Fruit fly (Drosophila melanogaster) whole organism, embryonic: ENCODE results near the gene CG4962.
A peak's percentile ranks its signal among the peaks of the same experiment; 100 is the strongest.

Source experiments
- Ada2b ChIP-seq: fragments of 200-800 bp; sonication (Bioruptor generic); IDR thresholded peaks from 2 replicates; pipeline ENCODE4 v1.3.6; 2022; ENCODE audit warnings: missing biosample characterization, missing genetic modification characterization
- C15 ChIP-seq: fragments of 200-800 bp; sonication (Bioruptor generic); IDR thresholded peaks from 3 replicates; pipeline ENCODE4 v1.3.6; 2022; ENCODE audit warnings: missing biosample characterization, missing genetic modification characterization
- CG13424 ChIP-seq: fragments of 200-800 bp; sonication (Bioruptor generic); optimal IDR thresholded peaks from 2 replicates; lab custom pipeline; 2019; ENCODE audit warnings: missing biosample characterization, mild to moderate bottlenecking, missing genetic modification characterization, moderate library complexity
- CG13894 ChIP-seq: fragments of 200-800 bp; sonication (Bioruptor generic); optimal IDR thresholded peaks from 3 replicates; lab custom pipeline; 2018; ENCODE audit warnings: missing biosample characterization, mild to moderate bottlenecking, missing genetic modification characterization, moderate library complexity
- CG15011 ChIP-seq: fragments of 200-800 bp; sonication (Bioruptor generic); optimal IDR thresholded peaks from 3 replicates; lab custom pipeline; 2018; ENCODE audit warnings: missing biosample characterization, mild to moderate bottlenecking, missing genetic modification characterization
- CG1647 ChIP-seq: fragments of 200-800 bp; sonication (Bioruptor generic); optimal IDR thresholded peaks from 3 replicates; lab custom pipeline; 2016; ENCODE audit warnings: missing biosample characterization, missing genetic modification characterization
- CG17568 ChIP-seq: fragments of 200-800 bp; sonication (Bioruptor generic); optimal IDR thresholded peaks from 2 replicates; lab custom pipeline; 2018; ENCODE audit warnings: missing biosample characterization, mild to moderate bottlenecking, missing genetic modification characterization, moderate library complexity
- CG17829 ChIP-seq: fragments of 200-800 bp; optimal IDR thresholded peaks from 2 replicates; lab custom pipeline; 2019; ENCODE audit warnings: missing biosample characterization, mild to moderate bottlenecking, missing genetic modification characterization, moderate library complexity
- CG18764 ChIP-seq: fragments of 200-800 bp; sonication (Bioruptor generic); optimal IDR thresholded peaks from 3 replicates; lab custom pipeline; 2016; ENCODE audit warnings: missing biosample characterization, missing genetic modification characterization
- CG2199 ChIP-seq: fragments of 200-800 bp; sonication (Bioruptor generic); IDR thresholded peaks from 3 replicates; pipeline ENCODE4 v1.3.6; 2022; ENCODE audit warnings: missing biosample characterization, missing genetic modification characterization
- CG30403 ChIP-seq: fragments of 200-800 bp; sonication (Bioruptor generic); optimal IDR thresholded peaks from 3 replicates; lab custom pipeline; 2016; ENCODE audit warnings: missing biosample characterization, missing genetic modification characterization
- CG34376 ChIP-seq: fragments of 200-800 bp; sonication (Bioruptor generic); optimal IDR thresholded peaks from 2 replicates; lab custom pipeline; 2018; ENCODE audit warnings: missing biosample characterization, mild to moderate bottlenecking, missing genetic modification characterization
- CG5245 ChIP-seq: fragments of 200-800 bp; sonication (Bioruptor generic); optimal IDR thresholded peaks from 3 replicates; lab custom pipeline; 2016; ENCODE audit warnings: missing biosample characterization, missing genetic modification characterization
- CG8089 ChIP-seq: fragments of 200-800 bp; sonication (Bioruptor generic); optimal IDR thresholded peaks from 3 replicates; lab custom pipeline; 2016; ENCODE audit warnings: missing biosample characterization, missing genetic modification characterization
- CG9727 ChIP-seq: fragments of 200-800 bp; sonication (Bioruptor generic); optimal IDR thresholded peaks from 3 replicates; lab custom pipeline; 2017; ENCODE audit warnings: missing biosample characterization, mild to moderate bottlenecking, missing genetic modification characterization
- Camta ChIP-seq: fragments of 200-800 bp; sonication (Bioruptor generic); optimal IDR thresholded peaks from 2 replicates; lab custom pipeline; 2016; ENCODE audit warnings: missing biosample characterization, missing genetic modification characterization
- Chrac-16 ChIP-seq: fragments of 200-800 bp; sonication (Bioruptor generic); optimal IDR thresholded peaks from 3 replicates; lab custom pipeline; 2016; ENCODE audit warnings: missing biosample characterization, missing genetic modification characterization
- CoRest ChIP-seq: fragments of 200-800 bp; sonication (Bioruptor generic); optimal IDR thresholded peaks from 3 replicates; lab custom pipeline; 2018; ENCODE audit warnings: missing biosample characterization, mild to moderate bottlenecking, missing genetic modification characterization, moderate library complexity
- Deaf1 ChIP-seq: fragments of 200-800 bp; optimal IDR thresholded peaks from 3 replicates; lab custom pipeline; 2019; ENCODE audit warnings: missing biosample characterization, mild to moderate bottlenecking, missing genetic modification characterization, moderate library complexity
- Dp ChIP-seq: fragments of 200-800 bp; sonication (Bioruptor generic); optimal IDR thresholded peaks from 2 replicates; lab custom pipeline; 2018; ENCODE audit warnings: missing biosample characterization, mild to moderate bottlenecking, missing genetic modification characterization, moderate library complexity
- Hr39 ChIP-seq: fragments of >200 bp; optimal IDR thresholded peaks from 2 replicates; lab custom pipeline; 2017
- Max ChIP-seq: fragments of 200-800 bp; sonication (Bioruptor generic); optimal IDR thresholded peaks from 2 replicates; lab custom pipeline; 2016; ENCODE audit warnings: missing biosample characterization, mild to moderate bottlenecking, missing genetic modification characterization
- Mes4 ChIP-seq: fragments of 200-800 bp; sonication (Bioruptor generic); optimal IDR thresholded peaks from 2 replicates; lab custom pipeline; 2016; ENCODE audit warnings: missing biosample characterization, missing genetic modification characterization
- Nf-YC ChIP-seq: fragments of 200-800 bp; optimal IDR thresholded peaks from 3 replicates; lab custom pipeline; 2019; ENCODE audit warnings: missing biosample characterization, mild to moderate bottlenecking, missing genetic modification characterization, moderate library complexity
- Oli ChIP-seq: fragments of 200-800 bp; sonication (Bioruptor generic); optimal IDR thresholded peaks from 2 replicates; lab custom pipeline; 2018; ENCODE audit warnings: missing biosample characterization, mild to moderate bottlenecking, missing genetic modification characterization, moderate library complexity
- Ptx1 ChIP-seq: fragments of 200-800 bp; sonication (Bioruptor generic); IDR thresholded peaks from 2 replicates; pipeline ENCODE4 v1.3.6; 2022; ENCODE audit warnings: missing biosample characterization, missing genetic modification characterization
- Ravus ChIP-seq: fragments of 200-800 bp; sonication (Bioruptor generic); IDR thresholded peaks from 2 replicates; pipeline ENCODE4 v1.3.6; 2022; ENCODE audit warnings: missing biosample characterization, missing genetic modification characterization
- Sox102F ChIP-seq: fragments of 200-800 bp; sonication (Bioruptor generic); optimal IDR thresholded peaks from 2 replicates; lab custom pipeline; 2018; ENCODE audit warnings: missing biosample characterization, mild to moderate bottlenecking, missing genetic modification characterization, moderate library complexity
- Sry-β ChIP-seq: fragments of 200-800 bp; sonication (Bioruptor generic); optimal IDR thresholded peaks from 2 replicates; lab custom pipeline; 2018; ENCODE audit warnings: missing biosample characterization, mild to moderate bottlenecking, missing genetic modification characterization, moderate library complexity
- TFAM ChIP-seq: fragments of 200-800 bp; sonication (Bioruptor generic); optimal IDR thresholded peaks from 2 replicates; lab custom pipeline; 2017; ENCODE audit warnings: missing biosample characterization, missing genetic modification characterization, inconsistent platforms
- YL-1 ChIP-seq: fragments of 200-800 bp; sonication (Bioruptor generic); optimal IDR thresholded peaks from 3 replicates; lab custom pipeline; 2017; ENCODE audit warnings: missing biosample characterization, mild to moderate bottlenecking, missing genetic modification characterization
- br ChIP-seq: fragments of >200 bp; optimal IDR thresholded peaks from 2 replicates; lab custom pipeline; 2017
- caup ChIP-seq: fragments of 200-800 bp; sonication (Bioruptor generic); optimal IDR thresholded peaks from 3 replicates; lab custom pipeline; 2017; ENCODE audit warnings: missing biosample characterization, mild to moderate bottlenecking, missing genetic modification characterization, moderate library complexity; ENCODE audit not compliant: severe bottlenecking
- crol ChIP-seq: fragments of 200-800 bp; sonication (Bioruptor generic); IDR thresholded peaks from 2 replicates; pipeline ENCODE4 v1.3.6; 2022; ENCODE audit warnings: missing biosample characterization, missing genetic modification characterization
- eve ChIP-seq, 2 experiments: fragments of >200 bp; optimal IDR thresholded peaks; 2 replicates each; lab custom pipeline; 2017; ENCODE audit warnings: missing biosample characterization in 2 of 2, missing genetic modification characterization in 2 of 2
- fru ChIP-seq: fragments of >200 bp; optimal IDR thresholded peaks from 2 replicates; lab custom pipeline; 2017
- ftz-f1 ChIP-seq: fragments of 200-800 bp; sonication (Bioruptor generic); optimal IDR thresholded peaks from 2 replicates; lab custom pipeline; 2016; ENCODE audit warnings: missing biosample characterization, missing genetic modification characterization
- gem ChIP-seq: fragments of 200-800 bp; sonication (Bioruptor generic); optimal IDR thresholded peaks from 2 replicates; lab custom pipeline; 2019; ENCODE audit warnings: missing biosample characterization, mild to moderate bottlenecking, missing genetic modification characterization, moderate library complexity
- her ChIP-seq: fragments of 200-800 bp; sonication (Bioruptor generic); optimal IDR thresholded peaks from 2 replicates; lab custom pipeline; 2016; ENCODE audit warnings: missing biosample characterization, missing genetic modification characterization
- hth ChIP-seq: fragments of >200 bp; optimal IDR thresholded peaks from 2 replicates; lab custom pipeline; 2017; ENCODE audit warnings: inconsistent platforms
- inv ChIP-seq: fragments of 200-800 bp; sonication (Bioruptor generic); IDR thresholded peaks from 2 replicates; pipeline ENCODE4 v1.3.6; 2022; ENCODE audit warnings: missing biosample characterization, missing genetic modification characterization; ENCODE audit not compliant: partially characterized antibody
- ken ChIP-seq: fragments of 200-800 bp; sonication (Bioruptor generic); IDR thresholded peaks from 3 replicates; pipeline ENCODE4 v1.3.6; 2022; ENCODE audit warnings: missing biosample characterization, missing genetic modification characterization
- oc ChIP-seq: fragments of 200-800 bp; sonication (Bioruptor generic); optimal IDR thresholded peaks from 2 replicates; lab custom pipeline; 2018; ENCODE audit warnings: missing biosample characterization, mild to moderate bottlenecking, missing genetic modification characterization, moderate library complexity
- otp ChIP-seq: fragments of 200-800 bp; sonication (Bioruptor generic); IDR thresholded peaks from 3 replicates; pipeline ENCODE4, ENCODE4 v1.3.6; 2022; ENCODE audit warnings: missing biosample characterization, missing genetic modification characterization
- pan ChIP-seq, 4 experiments: fragments of >200 bp in 3 of 4; fragments of 200-800 bp in 1 of 4; sonication (Bioruptor generic) in 1 of 4; optimal IDR thresholded peaks in 3 of 4; IDR thresholded peaks in 1 of 4; 2 replicates each; pipeline versions ENCODE4 v1.3.6 to Lab custom; 2017 to 2022; ENCODE audit warnings: missing biosample characterization in 2 of 4, missing genetic modification characterization in 2 of 4, mixed read lengths in 1 of 4
- so ChIP-seq: fragments of 200-800 bp; sonication (Bioruptor generic); IDR thresholded peaks from 3 replicates; pipeline ENCODE4 v1.3.6; 2022; ENCODE audit warnings: missing biosample characterization, missing genetic modification characterization
- sob ChIP-seq: fragments of 200-800 bp; sonication (Bioruptor generic); IDR thresholded peaks from 2 replicates; pipeline ENCODE4 v1.3.6; 2022; ENCODE audit warnings: missing biosample characterization, missing genetic modification characterization
- stc ChIP-seq: fragments of 200-800 bp; sonication (Bioruptor generic); IDR thresholded peaks from 2 replicates; pipeline ENCODE4 v1.3.6; 2022; ENCODE audit warnings: missing biosample characterization, missing genetic modification characterization
- sug ChIP-seq: fragments of 200-800 bp; optimal IDR thresholded peaks from 2 replicates; lab custom pipeline; 2019; ENCODE audit warnings: missing biosample characterization, mild to moderate bottlenecking, missing genetic modification characterization, moderate library complexity
- tna ChIP-seq: fragments of 200-800 bp; sonication (Bioruptor generic); IDR thresholded peaks from 2 replicates; pipeline ENCODE4 v1.3.6; 2022; ENCODE audit warnings: missing biosample characterization, missing genetic modification characterization; ENCODE audit not compliant: partially characterized antibody
- wek ChIP-seq: fragments of 200-800 bp; sonication (Bioruptor generic); optimal IDR thresholded peaks from 3 replicates; lab custom pipeline; 2018; ENCODE audit warnings: missing biosample characterization, mild to moderate bottlenecking, missing genetic modification characterization, moderate library complexity
- zen ChIP-seq: fragments of 200-800 bp; sonication (Bioruptor generic); optimal IDR thresholded peaks from 3 replicates; lab custom pipeline; 2018; ENCODE audit warnings: missing biosample characterization, mild to moderate bottlenecking, missing genetic modification characterization, moderate library complexity

The CG4962 gene

DNA sequence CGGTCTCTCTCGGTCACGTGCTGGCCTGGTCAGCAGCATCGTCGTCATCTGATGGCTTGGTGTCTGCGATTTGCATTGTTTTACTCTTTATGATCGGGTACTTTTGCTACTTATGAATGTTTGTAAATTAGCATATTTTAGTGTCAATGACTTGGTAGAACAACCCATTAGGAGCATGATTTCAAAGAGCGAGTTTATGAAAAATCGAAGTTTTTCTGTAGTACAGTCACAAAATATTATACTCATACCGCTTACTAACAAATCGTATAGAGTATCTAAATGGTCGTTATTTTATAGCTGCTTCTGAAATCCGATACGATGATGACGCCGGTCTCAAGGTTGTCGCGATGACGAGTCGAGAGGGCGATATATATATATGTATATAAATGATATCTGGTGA lies 9.1 kb downstream of the CG4962 start (continued):
- TF ChIP-seq CG5245 (GFP tag; lab: Kevin White, UChicago) = no peak
- TF ChIP-seq fru (lab: Kevin White, UChicago) = no peak
- no peak for TF ChIP-seq CG13894 (tag; lab: Kevin White, UChicago)
- TF ChIP-seq crol (GFP tag; lab: Robert Waterston, UW) = no peak
- no peak for TF ChIP-seq wek (GFP tag; lab: Kevin White, UChicago)
- no peak for TF ChIP-seq Deaf1 (tag; lab: Kevin White, UChicago)
- TF ChIP-seq her = no peak
- TF ChIP-seq CG1647 (GFP tag; lab: Kevin White, UChicago) = no peak
- TF ChIP-seq gem (tag; lab: Kevin White, UChicago) = peak; percentile 56
- no peak for TF ChIP-seq tna
- no peak for TF ChIP-seq Ravus
- TF ChIP-seq zen (tag; lab: Kevin White, UChicago) = no peak
- no peak for TF ChIP-seq CG17568
- no peak for TF ChIP-seq Camta (GFP tag; lab: Kevin White, UChicago)
- TF ChIP-seq Hr39 (lab: Kevin White, UChicago) = no peak
- no peak for TF ChIP-seq YL-1 (GFP tag; lab: Kevin White, UChicago)
- TF ChIP-seq CG8089 (GFP tag; lab: Kevin White, UChicago) = no peak
- TF ChIP-seq Dp (GFP tag; lab: Kevin White, UChicago) = no peak
- no peak for TF ChIP-seq CG9727 (GFP tag; lab: Kevin White, UChicago)
- no peak for TF ChIP-seq Max (GFP tag; lab: Kevin White, UChicago)
- TF ChIP-seq CoRest (tag; lab: Kevin White, UChicago) = peak; percentile 16
- TF ChIP-seq Oli (tag; lab: Kevin White, UChicago) = peak; percentile 44
- no peak for TF ChIP-seq ken
- peak; percentile 20; the same call in 1 of the 2 replicates for TF ChIP-seq Ada2b (GFP tag; lab: Robert Waterston, UW)
- TF ChIP-seq sug (tag; lab: Kevin White, UChicago) = no peak
- TF ChIP-seq eve (GFP tag; optimal IDR thresholded peaks at IDR 0.05; lab: Kevin White, UChicago) = no peak
- TF ChIP-seq stc (GFP tag; lab: Robert Waterston, UW) = no peak
- TF ChIP-seq C15 (GFP tag; lab: Robert Waterston, UW) = 0 out of 3 replicates have a peak, but pooled peaks have one; percentile 15
- TF ChIP-seq Ptx1 = peak; percentile 60; the same call in 1 of the 2 replicates
- TF ChIP-seq CG30403 (GFP tag; lab: Kevin White, UChicago) = peak; percentile 20
- no peak for TF ChIP-seq Nf-YC (tag; lab: Kevin White, UChicago)
- TF ChIP-seq CG2199 (GFP tag; lab: Robert Waterston, UW) = no peak
- no peak for TF ChIP-seq sob (GFP tag; lab: Robert Waterston, UW)
- no peak for TF ChIP-seq pan (optimal IDR thresholded peaks at IDR 0.05; lab: Kevin White, UChicago)
- TF ChIP-seq pan (GFP tag; optimal IDR thresholded peaks at IDR 0.05 in 1 of 2, IDR thresholded peaks at IDR 0.05 in 1 of 2) = peak in 1 of 2 experiments; percentile 56
- TF ChIP-seq CG17829 (tag; lab: Kevin White, UChicago) = no peak
- TF ChIP-seq CG34376 (GFP tag; lab: Kevin White, UChicago) = no peak
- TF ChIP-seq oc (tag; lab: Kevin White, UChicago) = no peak
- TF ChIP-seq Mes4 (GFP tag; lab: Kevin White, UChicago) = no peak
- TF ChIP-seq TFAM (GFP tag; lab: Kevin White, UChicago) = no peak
- TF ChIP-seq inv (GFP tag; lab: Robert Waterston, UW) = no peak
- TF ChIP-seq ftz-f1 = no peak
- no peak for TF ChIP-seq hth
- peak; percentile 58 for TF ChIP-seq Sox102F (GFP tag; lab: Kevin White, UChicago)
- TF ChIP-seq so (GFP tag; lab: Robert Waterston, UW) = peak; percentile 45; the same call in 1 of the 3 replicates
- TF ChIP-seq Chrac-16 (GFP tag; lab: Kevin White, UChicago) = no peak
- no peak for TF ChIP-seq Sry-β (GFP tag; lab: Kevin White, UChicago)
- TF ChIP-seq caup (GFP tag; lab: Kevin White, UChicago) = no peak
- TF ChIP-seq CG15011 = no peak
- TF ChIP-seq otp (GFP tag; lab: Robert Waterston, UW) = no peak
- peak; percentile 54 for TF ChIP-seq CG13424 (tag; lab: Kevin White, UChicago)
- no peak for TF ChIP-seq CG18764
- no peak for TF ChIP-seq br
